Worm (Caenorhabditis elegans) whole organism, L4 larva: ENCODE data around the gene prx-3.
A peak's percentile ranks its signal among the peaks of the same experiment; 100 is the strongest.

Experiments used
- F37D6.2 ChIP-seq: sonication (generic microtip); optimal IDR thresholded peaks from 2 replicates; lab custom pipeline; 2016; ENCODE audit warnings: mild to moderate bottlenecking, missing genetic modification characterization, missing compliant biosample characterization
- T26A8.4 ChIP-seq: fragments of 200-800 bp; sonication (Bioruptor generic); IDR thresholded peaks from 2 replicates; pipeline ENCODE4 v1.3.6; 2022; ENCODE audit warnings: missing genetic modification characterization, missing compliant biosample characterization
- Y5F2A.4 ChIP-seq: fragments of 200-800 bp; sonication (Bioruptor generic); optimal IDR thresholded peaks from 2 replicates; lab custom pipeline; 2018; ENCODE audit warnings: mild to moderate bottlenecking, missing genetic modification characterization, missing compliant biosample characterization
- ZK546.5 ChIP-seq, 2 experiments: sonication (generic microtip); optimal IDR thresholded peaks; 2 replicates each; lab custom pipeline; 2017; ENCODE audit warnings: missing biosample characterization in 2 of 2, missing genetic modification characterization in 2 of 2
- aha-1 ChIP-seq: fragments of 150-350 bp; peaks from one replicate; lab custom pipeline; 2014; ENCODE audit warnings: missing biosample characterization, missing genetic modification characterization
- aly-2 ChIP-seq: sonication (generic microtip); optimal IDR thresholded peaks from 2 replicates; lab custom pipeline; 2018; ENCODE audit warnings: missing biosample characterization, missing genetic modification characterization
- ama-1 ChIP-seq: fragments of 150-350 bp; optimal IDR thresholded peaks from 2 replicates; lab custom pipeline; 2014; ENCODE audit warnings: inconsistent platforms, mixed read lengths
- attf-4 ChIP-seq: sonication (generic microtip); optimal IDR thresholded peaks from 3 replicates; lab custom pipeline; 2017; ENCODE audit warnings: missing biosample characterization, missing genetic modification characterization
- ceh-28 ChIP-seq: fragments of 150-350 bp; optimal IDR thresholded peaks from 2 replicates; lab custom pipeline; 2014; ENCODE audit warnings: missing biosample characterization, missing genetic modification reagents, missing genetic modification characterization
- ceh-62 ChIP-seq: sonication (generic microtip); optimal IDR thresholded peaks from 2 replicates; lab custom pipeline; 2017; ENCODE audit warnings: missing biosample characterization, missing genetic modification characterization
- ces-1 ChIP-seq: fragments of 150-350 bp; sonication (generic microtip); optimal IDR thresholded peaks from 4 replicates; lab custom pipeline; 2014; ENCODE audit warnings: missing biosample characterization, missing genetic modification reagents, missing genetic modification characterization
- cey-2 ChIP-seq: sonication (generic microtip); optimal IDR thresholded peaks from 3 replicates; lab custom pipeline; 2017; ENCODE audit warnings: missing genetic modification characterization, mild to moderate bottlenecking, missing compliant biosample characterization, antibody characterized with exemption, borderline replicate concordance; ENCODE audit not compliant: insufficient read depth
- ctbp-1 ChIP-seq: fragments of 200-800 bp; sonication (Bioruptor generic); IDR thresholded peaks from 2 replicates; pipeline ENCODE4 v1.3.6; 2022; ENCODE audit warnings: missing genetic modification reagents, missing genetic modification characterization, missing compliant biosample characterization
- daf-12 ChIP-seq: fragments of 150-350 bp; optimal IDR thresholded peaks from 2 replicates; lab custom pipeline; 2014; ENCODE audit warnings: missing biosample characterization, missing genetic modification reagents, missing genetic modification characterization
- daf-16 ChIP-seq, 3 experiments: sonication (generic microtip); optimal IDR thresholded peaks; 2 replicates each; lab custom pipeline; 2016 to 2017; ENCODE audit warnings: missing genetic modification characterization in 3 of 3, missing genetic modification reagents in 3 of 3, mild to moderate bottlenecking in 2 of 3, missing compliant biosample characterization in 2 of 3, missing biosample characterization in 1 of 3, moderate library complexity in 1 of 3
- daf-8 ChIP-seq: fragments of 200-800 bp; sonication (Bioruptor generic); IDR thresholded peaks from 2 replicates; pipeline ENCODE4 v1.3.6; 2022; ENCODE audit warnings: missing genetic modification characterization, missing compliant biosample characterization
- dmd-6 ChIP-seq: fragments of 200-800 bp; sonication (Bioruptor generic); IDR thresholded peaks from 2 replicates; pipeline ENCODE4 v1.3.6; 2022; ENCODE audit warnings: missing genetic modification reagents, missing genetic modification characterization, missing compliant biosample characterization
- duxl-1 ChIP-seq: sonication (generic microtip); optimal IDR thresholded peaks from 2 replicates; lab custom pipeline; 2016; ENCODE audit warnings: mild to moderate bottlenecking, missing genetic modification characterization, moderate library complexity, missing compliant biosample characterization; ENCODE audit not compliant: poor library complexity
- egl-43 ChIP-seq: fragments of 200-800 bp; sonication (Bioruptor generic); IDR thresholded peaks from 2 replicates; pipeline ENCODE4 v1.3.6; 2022; ENCODE audit warnings: missing genetic modification reagents, missing genetic modification characterization, missing compliant biosample characterization
- hlh-11 ChIP-seq: fragments of 200-800 bp; sonication (Bioruptor generic); optimal IDR thresholded peaks from 2 replicates; lab custom pipeline; 2018; ENCODE audit warnings: mild to moderate bottlenecking, missing genetic modification characterization, missing compliant biosample characterization
- hlh-30 ChIP-seq: sonication (generic microtip); optimal IDR thresholded peaks from 2 replicates; lab custom pipeline; 2017; ENCODE audit warnings: antibody characterized with exemption, mild to moderate bottlenecking, missing genetic modification characterization, missing compliant biosample characterization; ENCODE audit not compliant: insufficient read depth
- hmg-1.1 ChIP-seq: fragments of 200-800 bp; sonication (Bioruptor generic); IDR thresholded peaks from 2 replicates; pipeline ENCODE4 v1.3.6; 2022; ENCODE audit warnings: missing genetic modification reagents, missing genetic modification characterization, missing compliant biosample characterization
- lin-13 ChIP-seq: fragments of 150-350 bp; optimal IDR thresholded peaks from 2 replicates; lab custom pipeline; 2014; ENCODE audit warnings: missing biosample characterization, missing genetic modification reagents, missing genetic modification characterization
- lsy-2 ChIP-seq, 2 experiments: fragments of 150-350 bp in 1 of 2; sonication (generic microtip) in 1 of 2; optimal IDR thresholded peaks; 2 replicates each; lab custom pipeline; 2014 to 2017; ENCODE audit warnings: missing biosample characterization in 2 of 2, missing genetic modification characterization in 2 of 2
- madf-9 ChIP-seq: fragments of 200-800 bp; sonication (Bioruptor generic); conservative IDR thresholded peaks from 2 replicates; pipeline ENCODE4 v1.3.6; 2022; ENCODE audit warnings: missing genetic modification reagents, missing genetic modification characterization, missing compliant biosample characterization
- mdl-1 ChIP-seq, 2 experiments: fragments of 150-350 bp in 1 of 2; sonication (generic microtip) in 1 of 2; optimal IDR thresholded peaks; 2 replicates each; lab custom pipeline; 2014 to 2017; ENCODE audit warnings: missing biosample characterization in 2 of 2, missing genetic modification characterization in 2 of 2
- mep-1 ChIP-seq: fragments of 150-350 bp; sonication (generic microtip); optimal IDR thresholded peaks from 3 replicates; lab custom pipeline; 2014; ENCODE audit warnings: missing biosample characterization, missing genetic modification characterization
- mes-2 ChIP-seq: sonication (generic microtip); optimal IDR thresholded peaks from 2 replicates; lab custom pipeline; 2016; ENCODE audit warnings: missing genotype, mild to moderate bottlenecking, missing genetic modification characterization, missing compliant biosample characterization; ENCODE audit not compliant: poor library complexity, severe bottlenecking
- mxl-3 ChIP-seq: fragments of 200-800 bp; sonication (Bioruptor generic); optimal IDR thresholded peaks from 2 replicates; lab custom pipeline; 2018; ENCODE audit warnings: mild to moderate bottlenecking, missing genetic modification characterization, missing compliant biosample characterization
- nhr-11 ChIP-seq: fragments of 150-350 bp; optimal IDR thresholded peaks from 2 replicates; lab custom pipeline; 2014; ENCODE audit warnings: missing biosample characterization, missing genetic modification characterization
- nhr-28 ChIP-seq: fragments of 150-350 bp; optimal IDR thresholded peaks from 2 replicates; lab custom pipeline; 2014; ENCODE audit warnings: missing biosample characterization, missing genetic modification characterization
- nhr-42 ChIP-seq: fragments of 200-800 bp; sonication (Bioruptor generic); IDR thresholded peaks from 2 replicates; pipeline ENCODE4 v1.3.6; 2022; ENCODE audit warnings: missing genetic modification characterization, missing compliant biosample characterization
- nhr-6 ChIP-seq: fragments of 150-350 bp; optimal IDR thresholded peaks from 2 replicates; lab custom pipeline; 2014; ENCODE audit warnings: missing biosample characterization, missing genetic modification characterization
- php-3 ChIP-seq: fragments of 200-800 bp; sonication (Bioruptor generic); IDR thresholded peaks from 2 replicates; pipeline ENCODE4 v1.3.6; 2022; ENCODE audit warnings: missing genetic modification reagents, missing genetic modification characterization, missing compliant biosample characterization
- rbr-2 ChIP-seq: sonication (generic microtip); optimal IDR thresholded peaks from 2 replicates; lab custom pipeline; 2016; ENCODE audit warnings: missing genotype, missing genetic modification characterization, missing compliant biosample characterization
- saeg-2 ChIP-seq: fragments of 200-800 bp; sonication (Bioruptor generic); IDR thresholded peaks from 2 replicates; pipeline ENCODE4 v1.3.6; 2022; ENCODE audit warnings: missing genetic modification reagents, missing genetic modification characterization, missing compliant biosample characterization
- sdz-12 ChIP-seq: fragments of 200-800 bp; sonication (Bioruptor generic); optimal IDR thresholded peaks from 2 replicates; lab custom pipeline; 2018; ENCODE audit warnings: mild to moderate bottlenecking, missing genetic modification characterization, missing compliant biosample characterization
- snpc-4 ChIP-seq: fragments of 150-350 bp; optimal IDR thresholded peaks from 2 replicates; lab custom pipeline; 2014; ENCODE audit warnings: missing biosample characterization, missing genetic modification characterization
- tag-97 ChIP-seq: fragments of 200-800 bp; sonication (Bioruptor generic); IDR thresholded peaks from 2 replicates; pipeline ENCODE4 v1.3.6; 2022; ENCODE audit warnings: missing genetic modification characterization, missing compliant biosample characterization
- unc-39 ChIP-seq: sonication (generic microtip); optimal IDR thresholded peaks from 2 replicates; lab custom pipeline; 2017; ENCODE audit warnings: missing biosample characterization, missing genetic modification characterization
- unc-62 ChIP-seq, 3 experiments: fragments of 150-350 bp in 1 of 3; sonication (generic microtip); optimal IDR thresholded peaks in 2 of 3; peaks in 1 of 3; 1 replicate in 1 of 3; 2 replicates in 2 of 3; lab custom pipeline; 2014 to 2017; ENCODE audit warnings: missing biosample characterization in 3 of 3, missing genetic modification characterization in 3 of 3, missing genetic modification reagents in 3 of 3, missing genotype in 1 of 3
- zip-11 ChIP-seq: fragments of 200-800 bp; sonication (Bioruptor generic); IDR thresholded peaks from 2 replicates; pipeline ENCODE4 v1.3.6; 2022; ENCODE audit warnings: missing genetic modification characterization, missing compliant biosample characterization
- ztf-11 ChIP-seq: fragments of 150-350 bp; optimal IDR thresholded peaks from 2 replicates; lab custom pipeline; 2014; ENCODE audit warnings: missing biosample characterization, missing genetic modification characterization

prx-3 gene

DNA sequence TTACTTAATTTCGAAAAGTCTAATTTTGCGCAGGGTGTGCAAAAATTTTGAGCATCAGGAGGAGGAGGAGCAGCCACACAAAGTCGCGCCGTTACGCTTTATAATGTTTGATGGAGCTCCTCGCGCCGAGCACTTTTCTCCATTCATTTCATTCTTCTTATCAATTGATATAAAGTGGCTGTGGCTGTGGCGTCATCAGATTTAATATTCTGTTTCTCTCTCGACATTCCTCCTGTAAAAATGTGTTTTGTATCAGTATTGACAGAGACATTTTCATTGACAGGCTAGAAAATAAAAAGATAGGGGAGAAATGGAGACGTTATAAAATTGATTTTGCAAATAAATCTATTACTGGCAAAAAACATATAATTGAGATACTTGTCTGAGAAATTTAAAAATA lies 16.6 kb upstream of the prx-3 start (continued):
- TF ChIP-seq daf-8 (GFP tag; lab: Robert Waterston, UW) (no peak), unc-39 (tag; lab: Kevin White, UChicago) (no peak), attf-4 (tag; lab: Kevin White, UChicago) (no peak), ama-1 (lab: Kevin White, UChicago) (no peak), cey-2 (tag; lab: Kevin White, UChicago) (no peak), mdl-1 (tag; optimal IDR thresholded peaks at IDR 0.05; lab: Kevin White, UChicago) (peak in 1 of 2 experiments; percentile 26)
- TF ChIP-seq, all 104 proteins: peak for 15

DNA sequence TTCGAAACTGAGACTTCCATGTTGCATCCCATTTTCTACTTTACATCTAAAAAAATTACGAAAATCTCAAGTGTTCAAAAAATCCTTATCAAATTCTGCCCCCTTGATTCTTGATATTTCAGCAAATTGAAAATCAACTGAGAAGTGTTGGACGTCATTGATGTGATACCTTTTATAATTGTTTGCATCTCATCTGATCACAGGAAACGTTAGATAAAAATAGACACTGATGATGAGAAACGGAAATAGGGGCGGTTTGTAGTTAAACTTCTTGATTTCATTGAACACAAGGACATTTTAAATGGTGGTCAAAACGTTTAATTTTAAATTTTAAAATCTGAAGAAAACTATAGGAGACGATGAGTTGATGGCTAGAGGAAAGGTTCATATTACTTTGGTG lies 16.1 kb upstream of the prx-3 start:
- TF ChIP-seq daf-12 (no peak), unc-62 (GFP tag; optimal IDR thresholded peaks at IDR 0.05 in 1 of 2; lab: Kevin White, UChicago) (peak in 1 of 2 experiments; percentile 88), unc-62 (tag; optimal IDR thresholded peaks at IDR 0.05; lab: Kevin White, UChicago) (no peak), sdz-12 (no peak)
- TF ChIP-seq, all 104 proteins: peak for 1

DNA sequence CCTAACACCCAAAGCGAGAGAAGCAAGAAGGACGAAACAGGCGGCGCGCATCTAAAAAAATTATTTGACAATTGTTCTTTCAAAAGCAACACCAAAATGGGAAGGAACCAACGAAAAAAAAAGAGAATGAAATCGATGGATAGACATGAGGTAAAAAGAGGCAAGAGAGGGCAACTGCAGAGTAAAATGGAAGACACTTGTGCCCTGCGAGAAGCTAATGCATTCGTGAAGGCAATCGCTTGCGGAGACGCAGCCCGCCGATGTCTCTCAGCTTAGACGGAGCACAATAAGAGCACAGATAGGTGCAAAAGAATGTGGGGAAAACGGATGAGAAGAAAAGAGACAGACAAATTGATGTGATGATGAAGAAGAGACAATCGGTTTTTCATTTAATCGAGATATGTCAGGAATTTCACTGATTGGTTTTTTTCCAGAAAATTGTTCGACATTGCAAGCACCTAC lies 15.5 kb upstream of the prx-3 start, which contains the start of gene C15H9.9:
Gene C15H9.9 (minus strand): TSS at position 51 of the 462 bp plus-strand sequence.
- TF ChIP-seq madf-9 (GFP tag; lab: Robert Waterston, UW) (0 out of 2 replicates have a peak, but pooled peaks have one; percentile 13), nhr-28 (tag; lab: Kevin White, UChicago) (peak; percentile 38), nhr-42 (GFP tag; lab: Robert Waterston, UW) (no peak), lsy-2 (tag; optimal IDR thresholded peaks at IDR 0.05; lab: Kevin White, UChicago) (peak in 1 of 2 experiments; percentile 35), unc-62 (GFP tag; optimal IDR thresholded peaks at IDR 0.05 in 1 of 2; lab: Kevin White, UChicago) (peak in 1 of 2 experiments; percentile 24), unc-62 (tag; optimal IDR thresholded peaks at IDR 0.05; lab: Kevin White, UChicago) (no peak), aha-1 (tag; lab: Kevin White, UChicago) (peak; percentile 98), hlh-30 (tag; lab: Kevin White, UChicago) (peak; percentile 2), F37D6.2 (tag; lab: Kevin White, UChicago) (peak; percentile 21), ctbp-1 (GFP tag; lab: Robert Waterston, UW) (peak; percentile 69), Y5F2A.4 (no peak), duxl-1 (tag; lab: Kevin White, UChicago) (no peak), egl-43 (GFP tag; lab: Robert Waterston, UW) (0 out of 2 replicates have a peak, but pooled peaks have one; percentile 38), T26A8.4 (GFP tag; lab: Robert Waterston, UW) (0 out of 2 replicates have a peak, but pooled peaks have one; percentile 9), php-3 (GFP tag; lab: Robert Waterston, UW) (0 out of 2 replicates have a peak, but pooled peaks have one; percentile 17), zip-11 (GFP tag; lab: Robert Waterston, UW) (no peak), mdl-1 (tag; optimal IDR thresholded peaks at IDR 0.05; lab: Kevin White, UChicago) (peak in 1 of 2 experiments; percentile 9), saeg-2 (no peak), mep-1 (tag; lab: Kevin White, UChicago) (peak; percentile 37), snpc-4 (tag; lab: Kevin White, UChicago) (no peak), hmg-1.1 (GFP tag; lab: Robert Waterston, UW) (peak; percentile 52; the same call in 1 of the 2 replicates), lin-13 (GFP tag; lab: Kevin White, UChicago) (peak; percentile 17), rbr-2 (tag; lab: Kevin White, UChicago) (peak; percentile 2), dmd-6 (peak; percentile 44; the same call in 1 of the 2 replicates), hlh-11 (tag; lab: Kevin White, UChicago) (peak; percentile 42), mes-2 (tag; lab: Kevin White, UChicago) (peak; percentile 33), ztf-11 (tag; lab: Kevin White, UChicago) (no peak), sdz-12 (no peak)

DNA sequence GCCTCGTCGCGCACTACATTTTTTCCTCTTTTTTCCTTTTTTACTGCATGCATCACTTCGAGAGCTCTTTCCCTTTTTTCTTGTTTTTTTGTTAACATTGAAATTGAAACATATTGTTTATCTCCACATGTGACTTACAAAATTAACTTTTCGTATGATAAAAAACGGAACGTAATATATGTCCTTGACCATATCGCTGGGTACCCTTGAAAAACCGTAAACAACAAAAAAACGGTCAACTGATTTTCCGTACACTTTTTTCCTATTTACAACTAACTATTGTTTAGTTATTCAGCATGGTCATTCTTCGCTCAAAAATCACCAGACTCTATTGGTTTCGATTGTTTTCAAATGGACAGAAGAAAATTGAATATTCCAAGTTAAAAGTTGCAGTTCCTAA lies 9.3 kb upstream of the prx-3 start, which contains the start of gene nnt-1:
Gene nnt-1 (plus strand): TSS at position 286 of the 400 bp plus-strand sequence.
- TF ChIP-seq ces-1 (GFP tag; lab: Kevin White, UChicago) (no peak), mdl-1 (tag; optimal IDR thresholded peaks at IDR 0.05; lab: Kevin White, UChicago) (peak in 1 of 2 experiments; percentile 9), ZK546.5 (tag; optimal IDR thresholded peaks at IDR 0.05; lab: Kevin White, UChicago) (no peak), dmd-6 (peak; percentile 28; the same call in 1 of the 2 replicates), aly-2 (tag; lab: Kevin White, UChicago) (no peak), snpc-4 (tag; lab: Kevin White, UChicago) (no peak), nhr-6 (no peak), ztf-11 (tag; lab: Kevin White, UChicago) (no peak), ceh-28 (tag; lab: Kevin White, UChicago) (no peak), ctbp-1 (GFP tag; lab: Robert Waterston, UW) (no peak), nhr-11 (no peak), hlh-11 (tag; lab: Kevin White, UChicago) (no peak), tag-97 (GFP tag; lab: Robert Waterston, UW) (no peak), mxl-3 (no peak), ceh-62 (tag; lab: Kevin White, UChicago) (no peak), rbr-2 (tag; lab: Kevin White, UChicago) (no peak), nhr-28 (tag; lab: Kevin White, UChicago) (peak; percentile 37), daf-16 (GFP tag; optimal IDR thresholded peaks at IDR 0.05; lab: Kevin White, UChicago) (no peak), daf-16 (tag; optimal IDR thresholded peaks at IDR 0.05; lab: Kevin White, UChicago) (peak; percentile 78)
